Worm (Caenorhabditis elegans) whole organism, early embryonic: ENCODE measurements around the gene xpc-1.

ENCODE experiments used
- B0310.2 ChIP-seq: sonication (generic microtip); optimal IDR thresholded peaks from 2 replicates; lab custom pipeline; 2016; ENCODE audit warnings: mild to moderate bottlenecking, missing genetic modification characterization, missing compliant biosample characterization
- F13C5.2 ChIP-seq: sonication (generic microtip); optimal IDR thresholded peaks from 2 replicates; lab custom pipeline; 2017; ENCODE audit warnings: mild to moderate bottlenecking, missing genetic modification characterization, inconsistent platforms, missing compliant biosample characterization
- aly-1 ChIP-seq: sonication (generic microtip); optimal IDR thresholded peaks from 2 replicates; lab custom pipeline; 2016; ENCODE audit warnings: missing genetic modification characterization, missing compliant biosample characterization
- ama-1 ChIP-seq: fragments of 150-350 bp; optimal IDR thresholded peaks from 2 replicates; lab custom pipeline; 2014
- ceh-13 ChIP-seq: fragments of 200-800 bp; sonication (Bioruptor generic); optimal IDR thresholded peaks from 2 replicates; lab custom pipeline; 2018; ENCODE audit warnings: mild to moderate bottlenecking, missing genetic modification characterization, missing compliant biosample characterization
- ceh-36 ChIP-seq: sonication (generic microtip); optimal IDR thresholded peaks from 2 replicates; lab custom pipeline; 2016; ENCODE audit warnings: missing genetic modification characterization, inconsistent platforms, missing compliant biosample characterization
- ets-7 ChIP-seq: sonication (generic microtip); optimal IDR thresholded peaks from 2 replicates; lab custom pipeline; 2016; ENCODE audit warnings: missing genotype, missing genetic modification characterization, missing compliant biosample characterization
- flt-1 ChIP-seq: fragments of 200-800 bp; sonication (Bioruptor generic); IDR thresholded peaks from 2 replicates; pipeline ENCODE4 v1.3.6; 2022; ENCODE audit warnings: missing genetic modification characterization, missing compliant biosample characterization
- hmbx-1 ChIP-seq: sonication (generic microtip); optimal IDR thresholded peaks from 2 replicates; lab custom pipeline; 2016; ENCODE audit warnings: mild to moderate bottlenecking, missing genetic modification characterization, missing compliant biosample characterization
- hmg-4 ChIP-seq: fragments of 200-800 bp; sonication (Bioruptor generic); optimal IDR thresholded peaks from 2 replicates; lab custom pipeline; 2018; ENCODE audit warnings: mild to moderate bottlenecking, missing genetic modification characterization, missing compliant biosample characterization
- hnd-1 ChIP-seq: sonication (generic microtip); optimal IDR thresholded peaks from 2 replicates; lab custom pipeline; 2016; ENCODE audit warnings: missing genetic modification characterization, missing compliant biosample characterization
- pes-1 ChIP-seq: fragments of 200-800 bp; sonication (Bioruptor generic); IDR thresholded peaks from 2 replicates; pipeline ENCODE4 v1.3.6; 2022; ENCODE audit warnings: missing genetic modification reagents, missing genetic modification characterization, missing compliant biosample characterization
- scrt-1 ChIP-seq: fragments of 200-800 bp; sonication (Bioruptor generic); IDR thresholded peaks from 2 replicates; pipeline ENCODE4 v1.3.6; 2022; ENCODE audit warnings: missing genetic modification characterization, missing compliant biosample characterization
- sea-1 ChIP-seq: fragments of 200-800 bp; sonication (Bioruptor generic); conservative IDR thresholded peaks from 2 replicates; pipeline ENCODE4 v1.3.6; 2022; ENCODE audit warnings: missing genetic modification characterization, missing compliant biosample characterization
- tbx-11 ChIP-seq: fragments of 200-800 bp; sonication (Bioruptor generic); IDR thresholded peaks from 2 replicates; pipeline ENCODE4 v1.3.6; 2022; ENCODE audit warnings: missing genetic modification characterization, missing compliant biosample characterization
- tbx-37 ChIP-seq: fragments of 200-800 bp; sonication (Bioruptor generic); conservative IDR thresholded peaks from 2 replicates; pipeline ENCODE4 v1.3.6; 2022; ENCODE audit warnings: missing genetic modification reagents, missing genetic modification characterization, missing compliant biosample characterization
- tra-4 ChIP-seq: sonication (generic microtip); optimal IDR thresholded peaks from 2 replicates; lab custom pipeline; 2017; ENCODE audit warnings: missing genetic modification characterization, missing compliant biosample characterization

Gene xpc-1

DNA sequence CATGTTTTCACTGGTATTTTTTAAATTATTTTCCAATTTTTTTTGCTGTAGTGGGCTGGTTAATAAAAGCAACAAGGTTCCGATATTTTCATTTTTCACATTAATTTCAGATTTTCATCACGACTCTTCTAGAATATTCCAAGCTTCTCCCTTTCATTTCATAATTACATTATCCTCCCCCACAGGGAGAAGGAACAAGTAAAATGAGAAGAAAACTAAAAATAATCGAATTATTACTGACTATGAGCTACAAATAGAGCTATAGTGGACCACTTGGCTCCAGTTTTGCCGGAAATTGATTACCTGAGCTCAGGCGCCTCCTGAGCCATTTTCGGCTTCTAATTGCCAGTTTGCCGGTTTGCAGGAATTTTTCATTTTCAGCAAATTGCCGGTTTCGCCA is 17.3 kb upstream of the xpc-1 start:
- no peak for TF ChIP-seq tbx-11
- TF ChIP-seq ceh-13, result no peak
- no peak for TF ChIP-seq ama-1
- TF ChIP-seq tra-4, result no peak
- TF ChIP-seq sea-1 (GFP tag; lab: Robert Waterston, UW), result no peak
- TF ChIP-seq flt-1 (GFP tag; lab: Robert Waterston, UW), result no peak
- TF ChIP-seq hmg-4, result no peak
- no peak for TF ChIP-seq pes-1 (GFP tag; lab: Robert Waterston, UW)
- no peak for TF ChIP-seq F13C5.2
- TF ChIP-seq hmbx-1 (tag; lab: Kevin White, UChicago), result no peak
- TF ChIP-seq B0310.2, result no peak
- TF ChIP-seq hnd-1, result no peak

DNA sequence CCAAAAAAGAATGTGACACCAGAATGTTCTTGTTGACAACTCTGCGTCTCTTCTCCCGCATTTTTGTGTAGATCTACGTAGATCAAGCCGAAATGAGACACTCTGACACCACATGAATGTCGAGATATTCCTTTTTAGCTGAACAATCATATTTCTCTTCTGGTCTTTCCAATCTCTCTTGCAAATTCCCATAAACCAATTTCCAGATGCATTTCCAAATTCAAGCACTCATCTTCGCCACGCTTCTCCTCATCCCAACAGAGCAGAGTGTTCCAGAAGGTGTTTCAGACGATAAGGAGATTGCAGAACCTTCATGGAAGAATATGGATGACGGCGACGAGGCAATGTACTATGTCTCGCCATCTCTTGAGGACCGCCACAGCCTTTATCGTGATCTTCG is 13.1 kb upstream of the xpc-1 start, which contains the start of gene Y76B12C.8:
TSS of gene Y76B12C.8 (plus strand) at position 207 of the 400 bp plus-strand sequence.
- TF ChIP-seq ceh-36, result no peak
- no peak for TF ChIP-seq pes-1 (GFP tag; lab: Robert Waterston, UW)
- TF ChIP-seq tbx-11, result no peak
- no peak for TF ChIP-seq aly-1 (tag; lab: Kevin White, UChicago)
- no peak for TF ChIP-seq ceh-13
- TF ChIP-seq hmg-4, result no peak
- TF ChIP-seq sea-1 (GFP tag; lab: Robert Waterston, UW), result no peak
- no peak for TF ChIP-seq tbx-37 (GFP tag; lab: Robert Waterston, UW)
- TF ChIP-seq B0310.2, result no peak
- TF ChIP-seq ama-1, result no peak
- no peak for TF ChIP-seq tra-4

DNA sequence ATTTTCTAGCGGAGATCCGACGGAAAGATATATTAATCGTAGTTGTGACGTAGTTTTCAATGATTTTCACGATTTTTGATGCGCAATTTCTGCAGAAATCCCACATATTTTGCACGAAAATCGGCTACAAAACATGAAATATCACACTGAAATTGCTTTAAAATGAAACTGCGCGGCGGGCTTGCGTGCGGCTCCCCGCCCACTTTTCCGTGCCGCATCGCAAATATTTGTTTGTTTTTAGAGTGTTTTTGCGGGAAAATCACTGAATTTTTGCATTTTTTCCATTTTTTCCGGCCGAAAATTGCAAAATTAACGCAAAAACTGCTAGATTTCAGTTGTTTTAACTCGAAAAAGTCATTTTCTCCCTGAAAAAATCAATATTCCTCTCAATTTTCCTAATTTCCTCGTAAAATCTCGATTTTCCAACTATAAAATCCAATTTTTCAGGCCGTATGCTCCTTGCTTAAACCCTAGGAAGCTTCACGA is 11.9 kb upstream of the xpc-1 start, which contains the start of gene Y76B12C.6:
TSS of gene Y76B12C.6 (plus strand) at position 436 of the 486 bp plus-strand sequence.
- TF ChIP-seq pes-1 (GFP tag; lab: Robert Waterston, UW) (peak; percentile 61; the same call in 1 of the 2 replicates), tra-4 (no peak), tbx-37 (GFP tag; lab: Robert Waterston, UW) (0 out of 2 replicates have a peak, but pooled peaks have one; percentile 22), F13C5.2 (peak; percentile 72), ceh-36 (peak; percentile 41), B0310.2 (no peak), hmg-4 (peak; percentile 57), ceh-13 (peak; percentile 27), aly-1 (tag; lab: Kevin White, UChicago) (peak; percentile 64), scrt-1 (GFP tag; lab: Robert Waterston, UW) (peak; percentile 62), ets-7 (tag; lab: Kevin White, UChicago) (peak; percentile 18), hnd-1 (no peak), ama-1 (no peak), hmbx-1 (tag; lab: Kevin White, UChicago) (no peak), sea-1 (GFP tag; lab: Robert Waterston, UW) (0 out of 2 replicates have a peak, but pooled peaks have one; percentile 57), tbx-11 (peak; percentile 71), flt-1 (GFP tag; lab: Robert Waterston, UW) (0 out of 2 replicates have a peak, but pooled peaks have one; percentile 45)

DNA sequence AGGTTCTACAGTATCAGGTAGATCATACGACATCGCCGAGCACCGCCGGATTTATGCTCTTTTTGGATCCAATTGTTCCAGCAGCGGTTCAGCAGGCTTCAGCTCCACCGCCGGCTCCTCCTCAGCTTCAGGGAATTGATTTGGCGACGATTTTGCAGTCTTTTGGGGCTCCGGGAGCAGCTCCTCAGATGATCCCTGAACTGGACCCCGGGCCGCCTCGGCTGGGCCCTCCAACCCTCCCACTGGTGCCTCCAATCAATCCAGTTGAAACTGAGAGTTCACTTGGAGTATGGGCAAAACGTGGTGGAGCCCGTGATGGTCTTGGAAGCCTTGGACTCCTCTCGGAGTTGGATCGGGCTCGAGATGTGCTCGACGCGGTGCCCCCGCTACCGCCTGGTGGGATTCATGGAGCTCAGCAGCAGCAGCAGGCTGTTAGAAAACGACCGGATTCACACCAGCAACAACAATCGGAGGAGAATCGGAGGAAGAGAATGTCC is 2.0 kb upstream of the xpc-1 start:
- TF ChIP-seq pes-1 (GFP tag; lab: Robert Waterston, UW) (no peak), ama-1 (no peak), scrt-1 (GFP tag; lab: Robert Waterston, UW) (no peak)

DNA sequence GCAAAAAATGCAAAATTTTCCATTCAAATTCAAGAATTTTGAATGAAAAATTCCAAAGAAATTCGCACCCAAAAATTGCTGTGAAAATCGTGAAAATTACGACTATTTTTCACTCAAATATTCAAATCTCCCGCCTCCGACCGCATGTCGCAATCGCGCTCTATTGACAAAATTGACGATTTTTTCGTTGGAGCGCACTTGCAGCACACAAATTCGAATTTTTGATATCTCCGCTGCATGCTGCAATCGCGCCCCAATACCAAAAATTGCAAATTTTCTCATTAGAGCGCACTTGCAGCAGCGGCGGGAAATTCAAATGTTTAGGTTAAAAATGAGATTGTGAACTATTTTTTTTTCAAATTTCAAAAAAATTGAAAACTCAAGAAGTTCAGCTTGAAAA is 4.9 kb downstream of the xpc-1 start:
- no peak for TF ChIP-seq ceh-36
- TF ChIP-seq hnd-1, result no peak
- no peak for TF ChIP-seq pes-1 (GFP tag; lab: Robert Waterston, UW)
- no peak for TF ChIP-seq B0310.2
- TF ChIP-seq tra-4, result no peak

DNA sequence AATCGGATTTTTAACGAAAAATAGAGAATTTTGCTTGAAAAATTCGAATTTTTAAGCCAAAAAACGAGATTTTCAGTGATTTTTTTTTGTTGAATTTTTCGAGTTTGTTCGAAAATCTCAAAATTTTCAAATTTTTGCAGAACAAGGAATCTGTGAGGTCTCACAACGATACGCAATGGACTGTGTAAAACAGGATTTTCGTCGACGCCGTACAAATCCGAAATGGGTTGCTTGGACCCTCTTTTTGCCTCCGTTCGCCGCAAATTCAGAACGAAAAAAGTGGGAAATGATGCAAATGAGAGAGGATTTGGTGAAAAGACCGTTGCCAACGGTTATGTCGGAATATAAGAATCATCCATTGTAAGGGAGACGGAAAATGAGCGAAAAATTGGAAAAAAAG is 9.4 kb downstream of the xpc-1 start:
- TF ChIP-seq hmg-4 (no peak), ama-1 (no peak), sea-1 (GFP tag; lab: Robert Waterston, UW) (no peak), aly-1 (tag; lab: Kevin White, UChicago) (no peak), hmbx-1 (tag; lab: Kevin White, UChicago) (no peak), pes-1 (GFP tag; lab: Robert Waterston, UW) (no peak), tra-4 (no peak)

DNA sequence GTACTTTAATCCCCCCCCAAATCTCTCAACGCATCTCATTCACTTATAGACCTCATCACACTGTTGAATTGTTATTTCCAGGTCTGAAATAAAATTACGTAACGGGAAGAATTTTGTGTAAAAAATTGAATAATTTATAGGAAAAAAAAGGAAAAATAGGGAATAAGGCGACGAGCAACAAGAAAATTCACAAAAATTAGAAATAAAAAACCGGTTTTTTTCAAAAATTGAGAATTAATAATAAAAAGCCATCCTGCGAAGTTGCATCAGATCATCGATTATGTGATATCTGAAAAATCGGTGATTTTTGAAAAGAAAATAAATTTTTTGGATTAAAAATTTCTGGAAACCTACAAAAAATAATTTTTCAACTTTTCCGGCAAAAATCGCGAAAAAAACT is 16.0 kb downstream of the xpc-1 start:
- TF ChIP-seq ceh-36 (peak; percentile 2), B0310.2 (no peak)

DNA sequence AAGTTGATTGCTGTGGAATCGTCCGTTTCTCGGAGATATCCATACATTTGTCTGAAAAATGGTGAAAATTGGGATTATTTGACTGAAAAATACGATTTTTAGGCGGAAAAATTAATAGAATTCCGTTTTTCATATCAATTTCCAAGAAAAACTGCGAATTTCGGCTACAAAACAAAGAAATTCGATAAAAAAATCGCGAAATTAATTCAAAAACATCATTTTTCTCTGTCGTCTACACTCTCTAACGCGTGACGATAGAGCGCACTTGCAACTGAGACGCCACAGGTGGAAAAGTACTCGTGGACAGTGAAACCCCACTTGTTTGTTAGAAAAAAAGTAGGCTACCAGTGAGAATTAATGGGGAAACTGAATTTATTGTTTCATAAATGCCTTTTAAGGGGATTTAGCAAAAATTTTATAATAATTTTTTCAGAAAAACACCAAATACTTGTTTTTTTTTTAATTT is 40.1 kb downstream of the xpc-1 start, which contains the start of gene cpsf-1:
TSS of gene cpsf-1 (minus strand) at position 51 of the 466 bp plus-strand sequence.
- TF ChIP-seq hmg-4, result no peak
- no peak for TF ChIP-seq hnd-1
- TF ChIP-seq tbx-11, result no peak
- no peak for TF ChIP-seq sea-1 (GFP tag; lab: Robert Waterston, UW)
- no peak for TF ChIP-seq aly-1 (tag; lab: Kevin White, UChicago)
- TF ChIP-seq ceh-36, result no peak
- TF ChIP-seq tbx-37 (GFP tag; lab: Robert Waterston, UW), result peak; percentile 69
- peak; percentile 54; the same call in 1 of the 2 replicates for TF ChIP-seq flt-1 (GFP tag; lab: Robert Waterston, UW)
- peak; percentile 61 for TF ChIP-seq F13C5.2
- TF ChIP-seq pes-1 (GFP tag; lab: Robert Waterston, UW), result peak; percentile 77

DNA sequence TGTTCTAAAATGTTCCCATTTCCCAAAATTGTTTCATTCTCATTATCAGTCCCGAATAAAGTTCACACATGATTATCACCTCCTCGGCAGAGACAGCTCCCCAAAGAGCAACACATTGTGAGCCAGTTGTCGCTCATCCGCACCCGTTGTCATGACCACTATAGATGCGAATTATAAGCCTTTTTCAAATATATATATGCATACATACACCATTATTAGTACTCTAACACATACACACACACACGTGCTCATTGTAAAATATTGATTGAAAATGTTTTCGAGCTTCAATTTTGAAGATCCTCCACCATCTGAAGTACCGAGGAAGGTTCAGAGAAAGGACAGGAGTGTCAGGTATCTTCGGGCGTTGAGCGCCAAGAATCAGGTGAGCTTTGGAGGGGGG is 44.1 kb downstream of the xpc-1 start, which contains the start of the genes Y76B12C.9 and cng-2:
TSS of gene Y76B12C.9 (minus strand) at position 101 of the 400 bp plus-strand sequence.
TSS of gene cng-2 (plus strand) at position 218 of the 400 bp plus-strand sequence.
- TF ChIP-seq ama-1 (no peak), tra-4 (no peak), flt-1 (GFP tag; lab: Robert Waterston, UW) (no peak), pes-1 (GFP tag; lab: Robert Waterston, UW) (no peak), F13C5.2 (no peak), scrt-1 (GFP tag; lab: Robert Waterston, UW) (no peak), hmg-4 (no peak), tbx-37 (GFP tag; lab: Robert Waterston, UW) (no peak), ceh-13 (no peak), aly-1 (tag; lab: Kevin White, UChicago) (no peak), B0310.2 (no peak), tbx-11 (no peak), ets-7 (tag; lab: Kevin White, UChicago) (no peak), sea-1 (GFP tag; lab: Robert Waterston, UW) (no peak), hmbx-1 (tag; lab: Kevin White, UChicago) (no peak)
